Fruit fly (Drosophila melanogaster): ENCODE data around the gene cad.

The cad gene

dm6 chr2L:20799991-20800897 lies 29.7 kb downstream of the cad start:
- peak; percentile 66 for TF ChIP-seq fd3F (GFP tag; optimal IDR thresholded peaks at IDR 0.05)
- no peak for TF ChIP-seq CG13287 (GFP tag; IDR thresholded peaks at IDR 0.05; ENCODE audit: partially characterized antibody)
- TF ChIP-seq CG12104 (GFP tag; optimal IDR thresholded peaks at IDR 0.05): peak; percentile 55
- 0 out of 2 replicates have a peak, but pooled peaks have one; percentile 14 for TF ChIP-seq CG17612 (GFP tag; IDR thresholded peaks at IDR 0.05)
- TF ChIP-seq tx (GFP tag; optimal IDR thresholded peaks at IDR 0.05): peak; percentile 70
- TF ChIP-seq rib (GFP tag; IDR thresholded peaks at IDR 0.05): peak; percentile 75
- TF ChIP-seq HmgD (GFP tag; optimal IDR thresholded peaks at IDR 0.05): peak; percentile 14
- TF ChIP-seq Dbx (GFP tag; IDR thresholded peaks at IDR 0.05): peak; percentile 85
- peak; percentile 69 for TF ChIP-seq Myb (GFP tag; optimal IDR thresholded peaks at IDR 0.05)
- peak; percentile 93 for TF ChIP-seq sens (GFP tag)
- peak; percentile 57 for TF ChIP-seq phol (tag; optimal IDR thresholded peaks at IDR 0.05)
- TF ChIP-seq slp2 (GFP tag; optimal IDR thresholded peaks at IDR 0.05): peak; percentile 40
- TF ChIP-seq CG10959 (GFP tag; IDR thresholded peaks at IDR 0.05): peak; percentile 53
- TF ChIP-seq CG11723 (GFP tag; optimal IDR thresholded peaks at IDR 0.05): no peak
- TF ChIP-seq CG1603 (tag; optimal IDR thresholded peaks at IDR 0.05): peak; percentile 77
- no peak for TF ChIP-seq CG6791 (GFP tag; IDR thresholded peaks at IDR 0.05; ENCODE audit: partially characterized antibody)
- TF ChIP-seq CG6254 (GFP tag; optimal IDR thresholded peaks at IDR 0.05): peak; percentile 7
- peak; percentile 38 for TF ChIP-seq Hey (tag; optimal IDR thresholded peaks at IDR 0.05)
- peak; percentile 36 for TF ChIP-seq repo (GFP tag; optimal IDR thresholded peaks at IDR 0.05)
- TF ChIP-seq NfI (GFP tag; optimal IDR thresholded peaks at IDR 0.05): peak; percentile 78
- TF ChIP-seq BEAF-32 (GFP tag; optimal IDR thresholded peaks at IDR 0.05): no peak
- peak; percentile 64 for TF ChIP-seq Oli (tag; optimal IDR thresholded peaks at IDR 0.05)
- TF ChIP-seq CG13296 (GFP tag; optimal IDR thresholded peaks at IDR 0.05): peak; percentile 78
- peak; percentile 26 for TF ChIP-seq CG2116 (GFP tag; optimal IDR thresholded peaks at IDR 0.05)
- peak; percentile 63; the same call in 2 of the 3 replicates for TF ChIP-seq H15 (GFP tag; IDR thresholded peaks at IDR 0.05)
- peak; percentile 74 for TF ChIP-seq H2.0 (GFP tag; IDR thresholded peaks at IDR 0.05)
- peak; percentile 84 for TF ChIP-seq zfh2 (GFP tag; optimal IDR thresholded peaks at IDR 0.05)
- peak; percentile 27 for TF ChIP-seq CG15601 (tag; optimal IDR thresholded peaks at IDR 0.05)
- TF ChIP-seq zf30C (GFP tag; optimal IDR thresholded peaks at IDR 0.05): no peak
- no peak for TF ChIP-seq dan (GFP tag; IDR thresholded peaks at IDR 0.05)
- peak; percentile 52 for TF ChIP-seq ATbp (GFP tag; optimal IDR thresholded peaks at IDR 0.05)
- TF ChIP-seq CG9609 (GFP tag; optimal IDR thresholded peaks at IDR 0.05): peak; percentile 62
- peak; percentile 32 for TF ChIP-seq D19A (tag; optimal IDR thresholded peaks at IDR 0.05)
- TF ChIP-seq CG2889 (GFP tag; IDR thresholded peaks at IDR 0.05): peak; percentile 64; the same call in 2 of the 3 replicates
- TF ChIP-seq CG12071 (GFP tag; optimal IDR thresholded peaks at IDR 0.05): peak; percentile 77
- peak; percentile 96 for TF ChIP-seq Ets65A (GFP tag)
- no peak for TF ChIP-seq YL-1 (GFP tag; optimal IDR thresholded peaks at IDR 0.05)
- peak; percentile 41 for TF ChIP-seq CG9437 (GFP tag; optimal IDR thresholded peaks at IDR 0.05)
- TF ChIP-seq CHES-1-like (GFP tag; optimal IDR thresholded peaks at IDR 0.05): peak; percentile 83
- TF ChIP-seq CG18262 (tag; optimal IDR thresholded peaks at IDR 0.05): peak; percentile 58
- peak; percentile 73 for TF ChIP-seq CG6813 (GFP tag; optimal IDR thresholded peaks at IDR 0.05)
- peak; percentile 60; the same call in 2 of the 3 replicates for TF ChIP-seq CG17361 (GFP tag; IDR thresholded peaks at IDR 0.05)
- peak; percentile 66; the same call in 1 of the 2 replicates for TF ChIP-seq chm (GFP tag; IDR thresholded peaks at IDR 0.05)
- peak; percentile 71 for TF ChIP-seq sug (tag; optimal IDR thresholded peaks at IDR 0.05)
- TF ChIP-seq ase (GFP tag; IDR thresholded peaks at IDR 0.05): peak; percentile 47; the same call in 1 of the 3 replicates
- TF ChIP-seq gfzf (GFP tag; optimal IDR thresholded peaks at IDR 0.05): no peak
- TF ChIP-seq odd (GFP tag; optimal IDR thresholded peaks at IDR 0.05): peak; percentile 40
- TF ChIP-seq Meics (GFP tag; optimal IDR thresholded peaks at IDR 0.05): peak; percentile 85

Data from whole organism, embryonic.